Worm (Caenorhabditis elegans): ENCODE data around the gene kbp-2.

DNA sequence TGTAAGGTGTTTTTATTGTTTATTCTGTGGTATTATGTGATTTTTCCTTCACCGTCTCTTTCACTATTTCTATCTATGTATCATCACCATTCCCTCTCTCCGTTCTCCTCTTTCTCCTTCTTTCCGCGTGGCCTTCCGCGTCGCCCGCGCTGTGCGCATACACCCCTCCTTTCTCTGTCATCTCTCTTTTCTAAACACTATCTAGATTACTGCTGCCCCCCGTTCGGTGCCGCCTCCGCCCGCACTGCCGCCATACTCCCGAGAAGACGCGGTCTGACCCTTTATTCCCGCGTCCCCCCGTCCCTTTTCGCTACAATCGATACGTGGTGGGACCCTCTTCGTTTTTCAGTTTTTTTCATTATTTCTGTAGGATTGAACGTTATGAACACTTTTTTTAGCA is 44.9 kb upstream of the kbp-2 start:
- TF ChIP-seq C34F6.9 (tag; optimal IDR thresholded peaks at IDR 0.05) = no peak
- TF ChIP-seq sma-3 (GFP tag; optimal IDR thresholded peaks at IDR 0.05) = no peak
- no peak for TF ChIP-seq F13H6.1 (tag; optimal IDR thresholded peaks at IDR 0.05)
- TF ChIP-seq ceh-82 (tag; optimal IDR thresholded peaks at IDR 0.05) = no peak
- TF ChIP-seq ztf-4 (tag; optimal IDR thresholded peaks at IDR 0.05) = no peak
- TF ChIP-seq ZK546.5 (tag; optimal IDR thresholded peaks at IDR 0.05) = no peak
- TF ChIP-seq nhr-237 (tag; optimal IDR thresholded peaks at IDR 0.05) = no peak
